Worm (Caenorhabditis elegans): ENCODE data around the gene ZK370.4.

The ZK370.4 gene

DNA sequence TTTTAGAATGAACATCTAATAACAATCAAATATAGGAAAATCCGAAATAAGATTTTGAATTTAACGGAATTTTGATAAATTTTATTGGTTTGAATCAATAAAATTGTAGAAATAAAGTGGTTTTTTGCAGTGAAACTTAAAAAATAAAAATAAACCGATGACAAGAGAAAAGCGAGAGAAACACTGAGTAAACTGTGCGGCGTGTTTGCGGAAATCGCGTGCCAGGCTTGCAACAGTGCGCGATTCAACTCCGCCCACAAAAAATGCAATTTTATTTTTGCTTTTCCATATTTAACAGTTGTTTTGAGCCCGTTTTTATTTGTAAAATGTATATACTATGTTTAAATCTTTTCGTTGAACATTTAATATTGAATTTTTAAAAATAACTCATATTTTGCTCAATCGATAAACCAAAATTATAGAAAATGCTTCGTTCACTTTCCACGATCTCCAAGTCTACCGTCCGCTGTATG lies 36.7 kb upstream of the ZK370.4 start, which contains the start of gene mtss-1:
Gene mtss-1, plus strand, starts transcription at position 423 of the 473 bp plus-strand sequence.
- TF ChIP-seq rnt-1 (tag; optimal IDR thresholded peaks at IDR 0.05) (peak; percentile 78), jun-1 (tag; optimal IDR thresholded peaks at IDR 0.05) (no peak), C34B4.2 (tag; optimal IDR thresholded peaks at IDR 0.05) (no peak), sox-4 (tag; optimal IDR thresholded peaks at IDR 0.05) (no peak), egl-27 (tag; optimal IDR thresholded peaks at IDR 0.05) (no peak), blmp-1 (tag; optimal IDR thresholded peaks at IDR 0.05) (peak; percentile 13), tlp-1 (tag; optimal IDR thresholded peaks at IDR 0.05) (no peak), nhr-19 (GFP tag; conservative IDR thresholded peaks at IDR 0.05) (peak; percentile 59), ztf-11 (tag; optimal IDR thresholded peaks at IDR 0.05) (peak in 1 of 2 experiments; percentile 42), isw-1 (GFP tag; IDR thresholded peaks at IDR 0.05) (no peak), ets-5 (GFP tag; IDR thresholded peaks at IDR 0.05) (no peak), ceh-82 (tag; optimal IDR thresholded peaks at IDR 0.05) (peak; percentile 4 to 47 (median 44)), dpl-1 (GFP tag; optimal IDR thresholded peaks at IDR 0.05) (peak; percentile 11 to 59 (median 56)), ama-1 (optimal IDR thresholded peaks at IDR 0.05) (no peak), mdl-1 (tag; optimal IDR thresholded peaks at IDR 0.05) (peak in 1 of 2 experiments; percentile 2), snpc-4 (tag; optimal IDR thresholded peaks at IDR 0.05) (peak; percentile 46), pag-3 (tag; optimal IDR thresholded peaks at IDR 0.05; ENCODE audit: borderline replicate concordance, insufficient read depth) (no peak), egl-13 (tag; optimal IDR thresholded peaks at IDR 0.05) (peak; percentile 54), F16B12.6 (tag; optimal IDR thresholded peaks at IDR 0.05) (no peak), lin-13 (GFP tag; optimal IDR thresholded peaks at IDR 0.05) (peak; percentile 3), irx-1 (tag; optimal IDR thresholded peaks at IDR 0.05) (peak; percentile 33), alr-1 (tag; optimal IDR thresholded peaks at IDR 0.05; ENCODE audit: borderline replicate concordance) (no peak), ztf-4 (tag; optimal IDR thresholded peaks at IDR 0.05) (no peak), nhr-12 (tag; optimal IDR thresholded peaks at IDR 0.05) (no peak), vab-15 (tag; optimal IDR thresholded peaks at IDR 0.05) (no peak), nhr-84 (tag; optimal IDR thresholded peaks at IDR 0.05) (no peak), nhr-90 (tag; optimal IDR thresholded peaks at IDR 0.05; ENCODE audit: poor library complexity) (peak; percentile 62), fkh-4 (tag; optimal IDR thresholded peaks at IDR 0.05; ENCODE audit: borderline replicate concordance) (no peak), zag-1 (tag; optimal IDR thresholded peaks at IDR 0.05) (no peak), mab-9 (GFP tag; IDR thresholded peaks at IDR 0.05) (no peak), grh-1 (GFP tag; IDR thresholded peaks at IDR 0.05) (peak; percentile 68), zip-4 (GFP tag; optimal IDR thresholded peaks at IDR 0.05) (no peak), C16A3.4 (tag; optimal IDR thresholded peaks at IDR 0.05) (peak; percentile 37), unc-130 (tag; optimal IDR thresholded peaks at IDR 0.05) (peak; percentile 59), elt-3 (tag; optimal IDR thresholded peaks at IDR 0.05) (peak in 1 of 6 experiments; percentile 5), efl-3 (GFP tag; optimal IDR thresholded peaks at IDR 0.05) (no peak), ceh-63 (GFP tag; optimal IDR thresholded peaks at IDR 0.05) (no peak), ceh-8 (GFP tag; optimal IDR thresholded peaks at IDR 0.05) (no peak), nhr-28 (tag; optimal IDR thresholded peaks at IDR 0.05) (no peak), aly-2 (tag; optimal IDR thresholded peaks at IDR 0.05) (no peak), hlh-17 (GFP tag; optimal IDR thresholded peaks at IDR 0.05; ENCODE audit: borderline replicate concordance) (no peak), Y116A8C.19 (tag; optimal IDR thresholded peaks at IDR 0.05; ENCODE audit: borderline replicate concordance) (no peak), fos-1 (tag; optimal IDR thresholded peaks at IDR 0.05) (no peak), nhr-77 (tag; optimal IDR thresholded peaks at IDR 0.05) (no peak), unc-62 (GFP tag; optimal IDR thresholded peaks at IDR 0.05) (no peak), sptf-1 (tag; optimal IDR thresholded peaks at IDR 0.05) (no peak), nhr-237 (tag; optimal IDR thresholded peaks at IDR 0.05) (no peak), snu-23 (GFP tag; optimal IDR thresholded peaks at IDR 0.05) (peak; percentile 60), ceh-90 (tag; optimal IDR thresholded peaks at IDR 0.05) (no peak), nhr-11 (tag; optimal IDR thresholded peaks at IDR 0.05) (no peak), lin-14 (GFP tag; optimal IDR thresholded peaks at IDR 0.05) (peak; percentile 50), lsy-2 (tag; optimal IDR thresholded peaks at IDR 0.05) (peak; percentile 48 to 63), ceh-88 (GFP tag; IDR thresholded peaks at IDR 0.05) (no peak)

All from whole organism, L1 larva.